Fruit fly (Drosophila melanogaster): ENCODE measurements around the gene CG9922.
A peak's percentile ranks its signal among the peaks of the same experiment; 100 is the strongest.

Gene CG9922

DNA sequence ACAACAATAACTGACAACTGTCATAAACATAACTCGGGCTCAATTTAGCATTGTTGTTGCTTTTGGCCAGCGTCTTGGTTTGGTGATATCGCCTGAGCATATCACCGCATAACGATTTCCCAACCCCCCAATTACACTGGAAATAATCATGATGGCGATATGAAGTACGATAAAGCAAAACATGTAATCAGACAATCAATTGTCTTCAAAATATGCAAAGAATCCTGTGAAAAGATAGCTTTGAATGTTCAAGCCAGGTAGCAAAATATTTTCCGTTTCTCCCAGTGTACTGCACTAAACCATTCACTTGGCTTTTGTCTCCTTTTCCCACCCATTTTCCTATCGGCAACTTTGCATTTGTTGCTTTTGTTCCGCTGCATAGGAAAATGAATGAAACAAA is 36.7 kb downstream of the CG9922 start (continued):
- TF ChIP-seq sens-2 (GFP tag; IDR thresholded peaks at IDR 0.05) = peak; percentile 60; the same call in 1 of the 2 replicates
- TF ChIP-seq CG10274 (GFP tag; optimal IDR thresholded peaks at IDR 0.05) = peak; percentile 8
- peak; percentile 27; the same call in 1 of the 2 replicates for TF ChIP-seq slbo (GFP tag; IDR thresholded peaks at IDR 0.05)
- TF ChIP-seq Ada2b (GFP tag; IDR thresholded peaks at IDR 0.05) = peak; percentile 83
- peak; percentile 66 for TF ChIP-seq CG6254 (GFP tag; optimal IDR thresholded peaks at IDR 0.05)
- peak; percentile 21 for TF ChIP-seq CG17802 (tag; optimal IDR thresholded peaks at IDR 0.05)
- TF ChIP-seq CG12104 (GFP tag; optimal IDR thresholded peaks at IDR 0.05) = peak; percentile 68
- peak; percentile 10 for TF ChIP-seq CG13624 (GFP tag; optimal IDR thresholded peaks at IDR 0.05)
- TF ChIP-seq ems (GFP tag; optimal IDR thresholded peaks at IDR 0.05) = peak; percentile 70
- peak; percentile 75 for TF ChIP-seq CG32772 (GFP tag; IDR thresholded peaks at IDR 0.05)
- TF ChIP-seq CG16863 (GFP tag; optimal IDR thresholded peaks at IDR 0.05) = no peak
- TF ChIP-seq gce (GFP tag; IDR thresholded peaks at IDR 0.05) = peak; percentile 66; the same call in 1 of the 3 replicates
- peak; percentile 42 for TF ChIP-seq Jarid2 (GFP tag; optimal IDR thresholded peaks at IDR 0.05)
- TF ChIP-seq CG6683 (GFP tag; optimal IDR thresholded peaks at IDR 0.05) = no peak
- peak; percentile 24 for TF ChIP-seq salm (tag; optimal IDR thresholded peaks at IDR 0.05)
- no peak for TF ChIP-seq unc-4 (GFP tag; IDR thresholded peaks at IDR 0.05; ENCODE audit: partially characterized antibody)
- TF ChIP-seq CG9817 (tag; optimal IDR thresholded peaks at IDR 0.05) = no peak
- TF ChIP-seq CG12071 (GFP tag; optimal IDR thresholded peaks at IDR 0.05) = peak; percentile 83
- TF ChIP-seq Sox102F (GFP tag; optimal IDR thresholded peaks at IDR 0.05) = peak; percentile 73
- peak; percentile 75 for TF ChIP-seq lab (GFP tag; optimal IDR thresholded peaks at IDR 0.05)
- TF ChIP-seq sqz (GFP tag; optimal IDR thresholded peaks at IDR 0.05) = peak; percentile 34
- no peak for TF ChIP-seq CG34376 (GFP tag; optimal IDR thresholded peaks at IDR 0.05)
- no peak for TF ChIP-seq Lim3 (GFP tag; IDR thresholded peaks at IDR 0.05)
- peak; percentile 40 for TF ChIP-seq Sry-δ (GFP tag; optimal IDR thresholded peaks at IDR 0.05)
- TF ChIP-seq CG34224 (GFP tag; IDR thresholded peaks at IDR 0.05; ENCODE audit: partially characterized antibody) = no peak
- TF ChIP-seq seq (GFP tag; IDR thresholded peaks at IDR 0.05) = 0 out of 2 replicates have a peak, but pooled peaks have one; percentile 33
- 0 out of 2 replicates have a peak, but pooled peaks have one; percentile 41 for TF ChIP-seq CG4730 (GFP tag; IDR thresholded peaks at IDR 0.05)
- peak; percentile 16 for TF ChIP-seq Myb (GFP tag; optimal IDR thresholded peaks at IDR 0.05)
- TF ChIP-seq lmd (GFP tag; IDR thresholded peaks at IDR 0.05) = peak; percentile 36; the same call in 1 of the 2 replicates
- TF ChIP-seq wor (GFP tag; IDR thresholded peaks at IDR 0.05) = no peak
- TF ChIP-seq Hr51 (GFP tag; optimal IDR thresholded peaks at IDR 0.05) = peak in 1 of 2 experiments; percentile 55
- peak; percentile 69 for TF ChIP-seq D19A (tag; optimal IDR thresholded peaks at IDR 0.05)
- no peak for TF ChIP-seq hkb (optimal IDR thresholded peaks at IDR 0.05)
- TF ChIP-seq hkb (GFP tag; IDR thresholded peaks at IDR 0.05) = peak; percentile 74
- 0 out of 2 replicates have a peak, but pooled peaks have one; percentile 44 for TF ChIP-seq sim (GFP tag; IDR thresholded peaks at IDR 0.05)
- TF ChIP-seq lov (optimal IDR thresholded peaks at IDR 0.05) = no peak
- TF ChIP-seq lov (GFP tag; IDR thresholded peaks at IDR 0.05) = peak; percentile 68; the same call in 1 of the 3 replicates
- TF ChIP-seq CG18011 (GFP tag; optimal IDR thresholded peaks at IDR 0.05) = no peak

DNA sequence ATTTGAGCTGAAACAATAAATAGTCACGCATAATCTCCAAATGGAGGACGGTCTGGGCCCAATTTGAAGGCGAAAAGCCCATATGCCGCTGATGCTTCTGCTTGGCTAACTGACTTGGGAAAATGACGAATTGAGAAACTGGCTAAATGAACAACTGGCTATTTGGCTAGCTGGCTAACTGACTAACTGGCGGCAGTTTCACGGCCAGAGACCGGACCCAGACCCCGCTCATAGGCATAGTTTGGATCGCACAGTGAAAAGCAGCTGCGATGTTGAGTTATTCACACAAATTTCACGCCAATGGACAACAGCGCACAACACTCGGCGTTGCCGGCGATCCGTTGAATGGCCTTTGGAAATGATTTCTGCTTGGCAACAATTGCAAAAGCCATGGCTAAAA is 37.6 kb downstream of the CG9922 start:
- peak; percentile 81; the same call in 3 of the 4 replicates for TF ChIP-seq chinmo (GFP tag; IDR thresholded peaks at IDR 0.05; ENCODE audit: partially characterized antibody)
- TF ChIP-seq CG8281 (tag; optimal IDR thresholded peaks at IDR 0.05) = peak; percentile 99
- peak; percentile 77 for TF ChIP-seq CG12769 (tag; optimal IDR thresholded peaks at IDR 0.05)
- TF ChIP-seq CG13894 (tag; optimal IDR thresholded peaks at IDR 0.05) = peak; percentile 3
- no peak for TF ChIP-seq CG6765 (GFP tag; optimal IDR thresholded peaks at IDR 0.05)
- TF ChIP-seq sd (tag; optimal IDR thresholded peaks at IDR 0.05) = peak; percentile 63
- TF ChIP-seq rib (GFP tag; IDR thresholded peaks at IDR 0.05) = 0 out of 2 replicates have a peak, but pooled peaks have one; percentile 59
- peak; percentile 58 for TF ChIP-seq CG10543 (GFP tag; optimal IDR thresholded peaks at IDR 0.05)
- TF ChIP-seq CG9727 (GFP tag; optimal IDR thresholded peaks at IDR 0.05) = no peak
- TF ChIP-seq ci (GFP tag; IDR thresholded peaks at IDR 0.05) = 0 out of 3 replicates have a peak, but pooled peaks have one; percentile 28
- TF ChIP-seq sens (GFP tag) = peak; percentile 41
- TF ChIP-seq NFAT (GFP tag; IDR thresholded peaks at IDR 0.05) = no peak
- 0 out of 2 replicates have a peak, but pooled peaks have one; percentile 13 for TF ChIP-seq sob (GFP tag; IDR thresholded peaks at IDR 0.05)
- TF ChIP-seq yki (optimal IDR thresholded peaks at IDR 0.05) = no peak
- TF ChIP-seq ftz-f1 (GFP tag; optimal IDR thresholded peaks at IDR 0.05) = peak; percentile 60
